Fruit fly (Drosophila melanogaster) whole organism, embryonic: Measurements from ENCODE around the gene CG32568.

Source experiments
- B-H2 ChIP-seq: fragments of 200-800 bp; sonication (Bioruptor generic); optimal IDR thresholded peaks from 2 replicates; lab custom pipeline; 2018; ENCODE audit warnings: missing biosample characterization, mild to moderate bottlenecking, missing genetic modification characterization
- CG12299 ChIP-seq: fragments of 200-800 bp; sonication (Bioruptor generic); optimal IDR thresholded peaks from 2 replicates; lab custom pipeline; 2018; ENCODE audit warnings: missing biosample characterization, mild to moderate bottlenecking, missing genetic modification characterization
- CG12391 ChIP-seq: fragments of 200-800 bp; sonication (Bioruptor generic); optimal IDR thresholded peaks from 3 replicates; lab custom pipeline; 2018; ENCODE audit warnings: missing biosample characterization, mild to moderate bottlenecking, missing genetic modification characterization, moderate library complexity
- CG12942 ChIP-seq: fragments of 200-800 bp; sonication (Bioruptor generic); optimal IDR thresholded peaks from 3 replicates; lab custom pipeline; 2016; ENCODE audit warnings: missing biosample characterization, missing genetic modification characterization
- CG14667 ChIP-seq: fragments of 200-800 bp; sonication (Bioruptor generic); IDR thresholded peaks from 2 replicates; pipeline ENCODE4 v1.3.6; 2022; ENCODE audit warnings: missing biosample characterization, missing genetic modification characterization
- CG1603 ChIP-seq: fragments of 200-800 bp; sonication (Bioruptor generic); optimal IDR thresholded peaks from 2 replicates; lab custom pipeline; 2019; ENCODE audit warnings: missing biosample characterization, mild to moderate bottlenecking, missing genetic modification characterization, moderate library complexity
- CG17361 ChIP-seq: fragments of 200-800 bp; sonication (Bioruptor generic); IDR thresholded peaks from 3 replicates; pipeline ENCODE4 v1.3.6; 2022; ENCODE audit warnings: missing biosample characterization, missing genetic modification characterization
- CG2875 ChIP-seq: fragments of 200-800 bp; sonication (Bioruptor generic); optimal IDR thresholded peaks from 2 replicates; lab custom pipeline; 2017; ENCODE audit warnings: missing biosample characterization, mild to moderate bottlenecking, missing genetic modification characterization, missing genetic modification reagents
- CG34376 ChIP-seq: fragments of 200-800 bp; sonication (Bioruptor generic); optimal IDR thresholded peaks from 2 replicates; lab custom pipeline; 2018; ENCODE audit warnings: missing biosample characterization, mild to moderate bottlenecking, missing genetic modification characterization
- CG6813 ChIP-seq: fragments of 200-800 bp; sonication (Bioruptor generic); optimal IDR thresholded peaks from 2 replicates; lab custom pipeline; 2017; ENCODE audit warnings: missing biosample characterization, missing genetic modification characterization, mild to moderate bottlenecking, moderate library complexity, missing genetic modification reagents
- CG7556 ChIP-seq: fragments of 200-800 bp; sonication (Bioruptor generic); optimal IDR thresholded peaks from 2 replicates; lab custom pipeline; 2017; ENCODE audit warnings: missing biosample characterization, mild to moderate bottlenecking, missing genetic modification characterization
- D ChIP-seq, 2 experiments: fragments of 200-800 bp in 1 of 2; fragments of >200 bp in 1 of 2; sonication (Bioruptor generic) in 1 of 2; optimal IDR thresholded peaks; 2 replicates in 1 of 2; 3 replicates in 1 of 2; lab custom pipeline; 2017; ENCODE audit warnings: mild to moderate bottlenecking in 1 of 2, missing biosample characterization in 1 of 2, missing genetic modification characterization in 1 of 2, missing genetic modification reagents in 1 of 2
- Dll ChIP-seq: fragments of 200-800 bp; sonication (Bioruptor generic); IDR thresholded peaks from 4 replicates; pipeline ENCODE4 v1.3.6; 2022; ENCODE audit warnings: missing biosample characterization, missing genetic modification characterization; ENCODE audit not compliant: partially characterized antibody
- Dp ChIP-seq: fragments of 200-800 bp; sonication (Bioruptor generic); optimal IDR thresholded peaks from 2 replicates; lab custom pipeline; 2018; ENCODE audit warnings: missing biosample characterization, mild to moderate bottlenecking, missing genetic modification characterization, moderate library complexity
- Fer2 ChIP-seq: fragments of 200-800 bp; sonication (Bioruptor generic); optimal IDR thresholded peaks from 2 replicates; lab custom pipeline; 2018; ENCODE audit warnings: missing biosample characterization, mild to moderate bottlenecking, missing genetic modification characterization, moderate library complexity
- HLH54F ChIP-seq: fragments of 200-800 bp; sonication (Bioruptor generic); optimal IDR thresholded peaks from 3 replicates; lab custom pipeline; 2016; ENCODE audit warnings: missing biosample characterization, missing genetic modification characterization
- HmgD ChIP-seq: fragments of 200-800 bp; sonication (Bioruptor generic); optimal IDR thresholded peaks from 3 replicates; lab custom pipeline; 2016; ENCODE audit warnings: missing biosample characterization, missing genetic modification characterization
- Hmx ChIP-seq: fragments of 200-800 bp; sonication (Bioruptor generic); optimal IDR thresholded peaks from 2 replicates; lab custom pipeline; 2016; ENCODE audit warnings: missing biosample characterization, missing genetic modification characterization
- Hr3 ChIP-seq: fragments of 200-800 bp; sonication (Bioruptor generic); optimal IDR thresholded peaks from 3 replicates; lab custom pipeline; 2016; ENCODE audit warnings: missing biosample characterization, missing genetic modification characterization
- Jarid2 ChIP-seq: fragments of 200-800 bp; sonication (Bioruptor generic); optimal IDR thresholded peaks from 3 replicates; lab custom pipeline; 2017; ENCODE audit warnings: mild to moderate bottlenecking, missing biosample characterization, missing genetic modification reagents, missing genetic modification characterization
- MBD-R2 ChIP-seq: fragments of 200-800 bp; sonication (Bioruptor generic); IDR thresholded peaks from 2 replicates; pipeline ENCODE4 v1.3.6; 2022; ENCODE audit warnings: missing biosample characterization, missing genetic modification characterization
- MTF-1 ChIP-seq: fragments of 200-800 bp; sonication (Bioruptor generic); optimal IDR thresholded peaks from 2 replicates; lab custom pipeline; 2018; ENCODE audit warnings: missing biosample characterization, mild to moderate bottlenecking, missing genetic modification characterization, borderline replicate concordance
- Max ChIP-seq: fragments of 200-800 bp; sonication (Bioruptor generic); optimal IDR thresholded peaks from 2 replicates; lab custom pipeline; 2016; ENCODE audit warnings: missing biosample characterization, mild to moderate bottlenecking, missing genetic modification characterization
- Med ChIP-seq: fragments of 200-800 bp; sonication (Bioruptor generic); peaks from one replicate; lab custom pipeline; 2016; ENCODE audit warnings: missing biosample characterization, missing genetic modification characterization, mild to moderate bottlenecking, inconsistent platforms, moderate library complexity
- Neu2 ChIP-seq: fragments of 200-800 bp; sonication (Bioruptor generic); optimal IDR thresholded peaks from 3 replicates; lab custom pipeline; 2016; ENCODE audit warnings: missing biosample characterization, missing genetic modification characterization, borderline replicate concordance
- PHDP ChIP-seq: fragments of 200-800 bp; sonication (Bioruptor generic); optimal IDR thresholded peaks from 3 replicates; lab custom pipeline; 2018; ENCODE audit warnings: missing biosample characterization, mild to moderate bottlenecking, missing genetic modification characterization, moderate library complexity
- Sox100B ChIP-seq: fragments of 200-800 bp; sonication (Bioruptor generic); optimal IDR thresholded peaks from 3 replicates; lab custom pipeline; 2018; ENCODE audit warnings: missing biosample characterization, mild to moderate bottlenecking, missing genetic modification characterization
- Sry-δ ChIP-seq: fragments of 200-800 bp; sonication (Bioruptor generic); optimal IDR thresholded peaks from 2 replicates; lab custom pipeline; 2016; ENCODE audit warnings: missing biosample characterization, missing genetic modification characterization
- TFAM ChIP-seq: fragments of 200-800 bp; sonication (Bioruptor generic); optimal IDR thresholded peaks from 2 replicates; lab custom pipeline; 2017; ENCODE audit warnings: missing biosample characterization, missing genetic modification characterization, inconsistent platforms
- Usf ChIP-seq: fragments of 200-800 bp; sonication (Bioruptor generic); optimal IDR thresholded peaks from 2 replicates; lab custom pipeline; 2017; ENCODE audit warnings: missing genotype, missing biosample characterization, missing genetic modification characterization
- az2 ChIP-seq: fragments of 200-800 bp; sonication (Bioruptor generic); optimal IDR thresholded peaks from 3 replicates; lab custom pipeline; 2016; ENCODE audit warnings: missing biosample characterization, missing genetic modification characterization
- bab2 ChIP-seq: fragments of 200-800 bp; sonication (Bioruptor generic); optimal IDR thresholded peaks from 2 replicates; lab custom pipeline; 2016; ENCODE audit warnings: missing biosample characterization, missing genetic modification characterization
- bowl ChIP-seq: fragments of 200-800 bp; sonication (Bioruptor generic); IDR thresholded peaks from 2 replicates; pipeline ENCODE4 v1.3.6; 2022; ENCODE audit warnings: missing biosample characterization, missing genetic modification characterization
- chinmo ChIP-seq: fragments of 200-800 bp; sonication (Bioruptor generic); IDR thresholded peaks from 4 replicates; pipeline ENCODE4 v1.3.6; 2022; ENCODE audit warnings: missing biosample characterization, missing genetic modification characterization; ENCODE audit not compliant: partially characterized antibody
- chn ChIP-seq: fragments of 200-800 bp; sonication (Bioruptor generic); optimal IDR thresholded peaks from 2 replicates; lab custom pipeline; 2016; ENCODE audit warnings: missing biosample characterization, missing genetic modification characterization
- gem ChIP-seq: fragments of 200-800 bp; sonication (Bioruptor generic); optimal IDR thresholded peaks from 2 replicates; lab custom pipeline; 2019; ENCODE audit warnings: missing biosample characterization, mild to moderate bottlenecking, missing genetic modification characterization, moderate library complexity
- org-1 ChIP-seq: fragments of 200-800 bp; sonication (Bioruptor generic); optimal IDR thresholded peaks from 2 replicates; lab custom pipeline; 2017; ENCODE audit warnings: missing biosample characterization, missing genetic modification characterization
- pum ChIP-seq: fragments of 200-800 bp; sonication (Bioruptor generic); optimal IDR thresholded peaks from 2 replicates; lab custom pipeline; 2016; ENCODE audit warnings: missing biosample characterization, missing genetic modification characterization
- schlank ChIP-seq: fragments of 200-800 bp; sonication (Bioruptor generic); optimal IDR thresholded peaks from 2 replicates; lab custom pipeline; 2018; ENCODE audit warnings: missing biosample characterization, mild to moderate bottlenecking, missing genetic modification characterization
- sim ChIP-seq: fragments of 200-800 bp; sonication (Bioruptor generic); IDR thresholded peaks from 2 replicates; pipeline ENCODE4 v1.3.6; 2022; ENCODE audit warnings: missing biosample characterization, missing genetic modification characterization
- sr ChIP-seq: fragments of 200-800 bp; sonication (Bioruptor generic); IDR thresholded peaks from 3 replicates; pipeline ENCODE4 v1.3.6; 2022; ENCODE audit warnings: missing biosample characterization, missing genetic modification characterization
- tap ChIP-seq: fragments of 200-800 bp; optimal IDR thresholded peaks from 3 replicates; lab custom pipeline; 2019; ENCODE audit warnings: missing biosample characterization, mild to moderate bottlenecking, missing genetic modification characterization, moderate library complexity
- tin ChIP-seq: fragments of 200-800 bp; sonication (Bioruptor generic); optimal IDR thresholded peaks from 3 replicates; lab custom pipeline; 2016; ENCODE audit warnings: missing biosample characterization, missing genetic modification characterization
- toy ChIP-seq: fragments of 200-800 bp; sonication (Bioruptor generic); IDR thresholded peaks from 2 replicates; pipeline ENCODE4 v1.3.6; 2022; ENCODE audit warnings: missing biosample characterization, missing genetic modification characterization
- vfl ChIP-seq: fragments of 200-800 bp; sonication (Bioruptor generic); optimal IDR thresholded peaks from 2 replicates; lab custom pipeline; 2016; ENCODE audit warnings: missing biosample characterization, missing genetic modification characterization
- vnd ChIP-seq: fragments of 200-800 bp; sonication (Bioruptor generic); IDR thresholded peaks from 3 replicates; pipeline ENCODE4 v1.3.6; 2022; ENCODE audit warnings: missing biosample characterization, missing genetic modification characterization; ENCODE audit not compliant: partially characterized antibody
- zfh1 ChIP-seq: fragments of 200-800 bp; sonication (Bioruptor generic); IDR thresholded peaks from 3 replicates; pipeline ENCODE4 v1.3.6; 2022; ENCODE audit warnings: missing biosample characterization, missing genetic modification characterization

The CG32568 gene

DNA sequence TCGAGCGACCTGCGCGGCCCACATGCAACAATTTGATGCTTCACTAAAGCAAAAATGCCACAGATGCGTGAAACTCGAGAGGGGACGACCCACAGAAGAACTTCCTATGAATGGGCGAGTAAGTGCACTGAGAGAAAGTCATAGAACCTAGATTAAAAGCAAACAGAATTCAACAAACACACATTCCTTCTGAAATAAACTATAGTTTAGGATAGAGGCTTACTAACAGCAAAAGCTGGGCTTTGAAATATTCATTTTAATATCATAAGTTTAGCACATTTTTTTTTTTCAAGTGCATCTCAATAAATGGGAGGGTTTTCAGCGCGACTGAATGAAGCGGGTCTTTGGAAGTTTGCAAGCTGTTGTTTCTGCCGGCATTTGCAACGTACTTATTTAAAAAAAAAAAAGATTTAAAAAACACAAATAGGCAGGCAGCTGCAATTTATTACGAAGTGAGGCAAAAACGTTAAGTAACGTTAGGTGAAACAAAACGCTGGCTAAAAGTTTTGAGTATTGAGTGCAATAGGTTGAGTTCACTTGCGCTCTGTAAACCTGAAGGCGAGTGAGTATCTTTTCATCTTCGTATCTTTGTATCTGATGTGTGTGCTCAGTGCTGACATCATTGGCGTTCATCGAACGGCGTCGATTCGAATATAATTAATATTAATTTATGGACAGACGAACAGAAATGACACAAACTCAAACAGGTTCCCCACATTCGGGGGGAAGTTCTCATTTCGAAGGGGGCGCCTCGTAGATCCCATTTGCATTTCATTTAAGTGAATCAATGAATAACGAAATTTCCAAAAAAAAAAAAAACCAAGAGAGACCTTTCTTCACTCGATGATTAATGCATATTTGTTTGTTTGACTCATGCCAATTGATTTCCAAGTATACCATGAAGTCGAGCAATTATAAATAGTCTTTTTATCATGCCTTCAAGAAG is 32.4 kb downstream of the CG32568 start (continued):
- TF ChIP-seq CG34376 (no peak), Hmx (GFP tag; lab: Kevin White, UChicago) (no peak), chinmo (GFP tag; lab: Robert Waterston, UW) (peak; percentile 67; the same call in 2 of the 4 replicates), sim (GFP tag; lab: Robert Waterston, UW) (peak; percentile 48; the same call in 1 of the 2 replicates), Med (GFP tag; lab: Kevin White, UChicago) (peak; percentile 91), Fer2 (tag; lab: Kevin White, UChicago) (no peak), Max (GFP tag; lab: Kevin White, UChicago) (peak; percentile 44), gem (peak; percentile 59), tin (peak; percentile 69), D (optimal IDR thresholded peaks at IDR 0.05; lab: Kevin White, UChicago) (no peak), D (GFP tag; optimal IDR thresholded peaks at IDR 0.05; lab: Kevin White, UChicago) (peak; percentile 70), Jarid2 (GFP tag; lab: Kevin White, UChicago) (peak; percentile 16), vfl (GFP tag; lab: Kevin White, UChicago) (no peak), Dll (no peak), PHDP (tag; lab: Kevin White, UChicago) (peak; percentile 27), MTF-1 (GFP tag; lab: Kevin White, UChicago) (peak; percentile 43), HLH54F (GFP tag; lab: Kevin White, UChicago) (no peak), sr (GFP tag; lab: Robert Waterston, UW) (no peak), CG2875 (peak; percentile 37), CG6813 (peak; percentile 27), CG14667 (GFP tag; lab: Robert Waterston, UW) (peak; percentile 49), vnd (GFP tag; lab: Robert Waterston, UW) (no peak), CG17361 (GFP tag; lab: Robert Waterston, UW) (peak; percentile 62), az2 (GFP tag; lab: Kevin White, UChicago) (peak; percentile 55), HmgD (GFP tag; lab: Kevin White, UChicago) (no peak), Hr3 (GFP tag; lab: Kevin White, UChicago) (peak; percentile 50), B-H2 (no peak), Sox100B (peak; percentile 12), TFAM (GFP tag; lab: Kevin White, UChicago) (no peak), pum (GFP tag; lab: Kevin White, UChicago) (peak; percentile 65), MBD-R2 (GFP tag; lab: Robert Waterston, UW) (0 out of 2 replicates have a peak, but pooled peaks have one; percentile 25), CG12391 (tag; lab: Kevin White, UChicago) (peak; percentile 34), CG7556 (GFP tag; lab: Kevin White, UChicago) (peak; percentile 17), schlank (tag; lab: Kevin White, UChicago) (no peak), CG12942 (GFP tag; lab: Kevin White, UChicago) (no peak), Usf (GFP tag; lab: Kevin White, UChicago) (no peak), tap (tag; lab: Kevin White, UChicago) (peak; percentile 67), bab2 (GFP tag; lab: Kevin White, UChicago) (peak; percentile 71), Neu2 (GFP tag; lab: Kevin White, UChicago) (no peak), CG1603 (tag; lab: Kevin White, UChicago) (peak; percentile 72), CG12299 (tag; lab: Kevin White, UChicago) (no peak), chn (GFP tag; lab: Kevin White, UChicago) (peak; percentile 30), toy (no peak), Sry-δ (GFP tag; lab: Kevin White, UChicago) (peak; percentile 22), bowl (GFP tag; lab: Robert Waterston, UW) (0 out of 2 replicates have a peak, but pooled peaks have one; percentile 42), org-1 (GFP tag; lab: Kevin White, UChicago) (peak; percentile 44), Dp (GFP tag; lab: Kevin White, UChicago) (no peak), zfh1 (GFP tag; lab: Robert Waterston, UW) (peak; percentile 89)
